Worm (Caenorhabditis elegans): ENCODE measurements around the gene rps-22.

ce11 chrIII:1931509-1931908 is 18.8 kb upstream of the rps-22 start:
- TF ChIP-seq W03F9.2 (tag; optimal IDR thresholded peaks at IDR 0.05): no peak
- TF ChIP-seq him-1 (tag; optimal IDR thresholded peaks at IDR 0.05): no peak

Data from whole organism, L4/young adult.